Fruit fly (Drosophila melanogaster) whole organism, embryonic: Measurements from ENCODE around the gene CG12522.
A peak's percentile ranks its signal among the peaks of the same experiment; 100 is the strongest.

Source experiments
- Atf3 ChIP-seq: fragments of 200-800 bp; sonication (Bioruptor generic); optimal IDR thresholded peaks from 3 replicates; lab custom pipeline; 2016; ENCODE audit warnings: missing biosample characterization, missing genetic modification characterization
- B-H2 ChIP-seq: fragments of 200-800 bp; sonication (Bioruptor generic); optimal IDR thresholded peaks from 2 replicates; lab custom pipeline; 2018; ENCODE audit warnings: missing biosample characterization, mild to moderate bottlenecking, missing genetic modification characterization
- CG10431 ChIP-seq: fragments of 200-800 bp; sonication (Bioruptor generic); optimal IDR thresholded peaks from 3 replicates; lab custom pipeline; 2018; ENCODE audit warnings: missing biosample characterization, mild to moderate bottlenecking, missing genetic modification characterization
- CG10654 ChIP-seq: fragments of 200-800 bp; sonication (Bioruptor generic); optimal IDR thresholded peaks from 2 replicates; lab custom pipeline; 2016; ENCODE audit warnings: missing biosample characterization, missing genetic modification characterization
- CG11085 ChIP-seq: fragments of 200-800 bp; sonication (Bioruptor generic); IDR thresholded peaks from 2 replicates; pipeline ENCODE4 v1.3.6; 2022; ENCODE audit warnings: missing biosample characterization, missing genetic modification characterization
- CG12299 ChIP-seq: fragments of 200-800 bp; sonication (Bioruptor generic); optimal IDR thresholded peaks from 2 replicates; lab custom pipeline; 2018; ENCODE audit warnings: missing biosample characterization, mild to moderate bottlenecking, missing genetic modification characterization
- CG13424 ChIP-seq: fragments of 200-800 bp; sonication (Bioruptor generic); optimal IDR thresholded peaks from 2 replicates; lab custom pipeline; 2019; ENCODE audit warnings: missing biosample characterization, mild to moderate bottlenecking, missing genetic modification characterization, moderate library complexity
- CG15269 ChIP-seq: fragments of 200-800 bp; sonication (Bioruptor generic); optimal IDR thresholded peaks from 2 replicates; lab custom pipeline; 2018; ENCODE audit warnings: missing biosample characterization, mild to moderate bottlenecking, missing genetic modification characterization, moderate library complexity
- CG17359 ChIP-seq: fragments of 200-800 bp; sonication (Bioruptor generic); optimal IDR thresholded peaks from 3 replicates; lab custom pipeline; 2018; ENCODE audit warnings: missing biosample characterization, mild to moderate bottlenecking, missing genetic modification characterization, moderate library complexity
- CG17385 ChIP-seq: fragments of 200-800 bp; sonication (Bioruptor generic); optimal IDR thresholded peaks from 3 replicates; lab custom pipeline; 2018; ENCODE audit warnings: missing biosample characterization, mild to moderate bottlenecking, missing genetic modification characterization
- CG17802 ChIP-seq: fragments of 200-800 bp; sonication (Bioruptor generic); optimal IDR thresholded peaks from 2 replicates; lab custom pipeline; 2018; ENCODE audit warnings: missing biosample characterization, mild to moderate bottlenecking, missing genetic modification characterization, moderate library complexity
- CG2712 ChIP-seq: fragments of 200-800 bp; optimal IDR thresholded peaks from 3 replicates; lab custom pipeline; 2019; ENCODE audit warnings: missing biosample characterization, mild to moderate bottlenecking, missing genetic modification characterization, moderate library complexity
- CG2889 ChIP-seq: fragments of 200-800 bp; sonication (Bioruptor generic); IDR thresholded peaks from 3 replicates; pipeline ENCODE4 v1.3.6; 2022; ENCODE audit warnings: missing biosample characterization, missing genetic modification characterization
- CG30020 ChIP-seq: fragments of 200-800 bp; optimal IDR thresholded peaks from 2 replicates; lab custom pipeline; 2019; ENCODE audit warnings: missing biosample characterization, mild to moderate bottlenecking, missing genetic modification characterization, moderate library complexity
- CG32767 ChIP-seq: fragments of 200-800 bp; sonication (Bioruptor generic); IDR thresholded peaks from 2 replicates; pipeline ENCODE4 v1.3.6; 2022; ENCODE audit warnings: missing biosample characterization, missing genetic modification characterization
- CG4360 ChIP-seq: fragments of 200-800 bp; sonication (Bioruptor generic); IDR thresholded peaks from 2 replicates; pipeline ENCODE4 v1.3.6; 2022; ENCODE audit warnings: missing biosample characterization, missing genetic modification characterization
- CG4707 ChIP-seq: fragments of 200-800 bp; sonication (Bioruptor generic); optimal IDR thresholded peaks from 2 replicates; lab custom pipeline; 2018; ENCODE audit warnings: missing biosample characterization, mild to moderate bottlenecking, missing genetic modification characterization, moderate library complexity
- CG6791 ChIP-seq: fragments of 200-800 bp; sonication (Bioruptor generic); IDR thresholded peaks from 3 replicates; pipeline ENCODE4 v1.3.6; 2022; ENCODE audit warnings: missing biosample characterization, missing genetic modification characterization; ENCODE audit not compliant: partially characterized antibody
- CoRest ChIP-seq: fragments of 200-800 bp; sonication (Bioruptor generic); optimal IDR thresholded peaks from 3 replicates; lab custom pipeline; 2018; ENCODE audit warnings: missing biosample characterization, mild to moderate bottlenecking, missing genetic modification characterization, moderate library complexity
- Dip2 ChIP-seq: fragments of 200-800 bp; sonication (Bioruptor generic); IDR thresholded peaks from 2 replicates; pipeline ENCODE4 v1.3.6; 2022; ENCODE audit warnings: missing biosample characterization, missing genetic modification characterization
- Elba2 ChIP-seq: fragments of 200-800 bp; sonication (Bioruptor generic); optimal IDR thresholded peaks from 3 replicates; lab custom pipeline; 2016; ENCODE audit warnings: missing biosample characterization, missing genetic modification characterization
- Fer3 ChIP-seq: fragments of 200-800 bp; sonication (Bioruptor generic); optimal IDR thresholded peaks from 2 replicates; lab custom pipeline; 2018; ENCODE audit warnings: missing biosample characterization, mild to moderate bottlenecking, missing genetic modification characterization, moderate library complexity
- H2.0 ChIP-seq: fragments of 200-800 bp; sonication (Bioruptor generic); IDR thresholded peaks from 2 replicates; pipeline ENCODE4 v1.3.6; 2022; ENCODE audit warnings: missing biosample characterization, missing genetic modification characterization
- HLH54F ChIP-seq: fragments of 200-800 bp; sonication (Bioruptor generic); optimal IDR thresholded peaks from 3 replicates; lab custom pipeline; 2016; ENCODE audit warnings: missing biosample characterization, missing genetic modification characterization
- Hmr ChIP-seq: fragments of 200-800 bp; sonication (Bioruptor generic); optimal IDR thresholded peaks from 3 replicates; lab custom pipeline; 2017; ENCODE audit warnings: mild to moderate bottlenecking, missing biosample characterization, missing genetic modification reagents, missing genetic modification characterization
- MTF-1 ChIP-seq: fragments of 200-800 bp; sonication (Bioruptor generic); optimal IDR thresholded peaks from 2 replicates; lab custom pipeline; 2018; ENCODE audit warnings: missing biosample characterization, mild to moderate bottlenecking, missing genetic modification characterization, borderline replicate concordance
- Sox100B ChIP-seq: fragments of 200-800 bp; sonication (Bioruptor generic); optimal IDR thresholded peaks from 3 replicates; lab custom pipeline; 2018; ENCODE audit warnings: missing biosample characterization, mild to moderate bottlenecking, missing genetic modification characterization
- Sry-δ ChIP-seq: fragments of 200-800 bp; sonication (Bioruptor generic); optimal IDR thresholded peaks from 2 replicates; lab custom pipeline; 2016; ENCODE audit warnings: missing biosample characterization, missing genetic modification characterization
- Trl ChIP-seq, 3 experiments: fragments of >200 bp in 2 of 3; fragments of 200-800 bp in 1 of 3; sonication (Bioruptor generic) in 1 of 3; optimal IDR thresholded peaks; 2 replicates in 1 of 3; 3 replicates in 2 of 3; lab custom pipeline; 2016 to 2017; ENCODE audit warnings: missing biosample characterization in 1 of 3, missing genetic modification characterization in 1 of 3
- Xbp1 ChIP-seq: fragments of 200-800 bp; sonication (Bioruptor generic); optimal IDR thresholded peaks from 3 replicates; lab custom pipeline; 2016; ENCODE audit warnings: missing biosample characterization, mild to moderate bottlenecking, missing genetic modification characterization
- ap ChIP-seq: fragments of 200-800 bp; sonication (Bioruptor generic); IDR thresholded peaks from 2 replicates; pipeline ENCODE4 v1.3.6; 2022; ENCODE audit warnings: missing biosample characterization, missing genetic modification characterization
- bab2 ChIP-seq: fragments of 200-800 bp; sonication (Bioruptor generic); optimal IDR thresholded peaks from 2 replicates; lab custom pipeline; 2016; ENCODE audit warnings: missing biosample characterization, missing genetic modification characterization
- bbx ChIP-seq: fragments of 200-800 bp; sonication (Bioruptor generic); IDR thresholded peaks from 2 replicates; pipeline ENCODE4 v1.3.6; 2022; ENCODE audit warnings: missing biosample characterization, missing genetic modification characterization; ENCODE audit not compliant: partially characterized antibody
- bcd ChIP-seq: fragments of 200-800 bp; sonication (Bioruptor generic); optimal IDR thresholded peaks from 2 replicates; lab custom pipeline; 2017; ENCODE audit warnings: missing biosample characterization, mild to moderate bottlenecking, missing genetic modification characterization
- fd64A ChIP-seq: fragments of 200-800 bp; sonication (Bioruptor generic); optimal IDR thresholded peaks from 3 replicates; lab custom pipeline; 2018; ENCODE audit warnings: missing biosample characterization, mild to moderate bottlenecking, missing genetic modification characterization
- fru ChIP-seq: fragments of >200 bp; optimal IDR thresholded peaks from 2 replicates; lab custom pipeline; 2017
- ftz-f1 ChIP-seq: fragments of 200-800 bp; sonication (Bioruptor generic); optimal IDR thresholded peaks from 2 replicates; lab custom pipeline; 2016; ENCODE audit warnings: missing biosample characterization, missing genetic modification characterization
- gsb-n ChIP-seq: fragments of 200-800 bp; sonication (Bioruptor generic); optimal IDR thresholded peaks from 3 replicates; lab custom pipeline; 2018; ENCODE audit warnings: missing biosample characterization, mild to moderate bottlenecking, missing genetic modification characterization
- hth ChIP-seq: fragments of >200 bp; optimal IDR thresholded peaks from 2 replicates; lab custom pipeline; 2017; ENCODE audit warnings: inconsistent platforms
- jigr1 ChIP-seq: fragments of 200-800 bp; sonication (Bioruptor generic); IDR thresholded peaks from 3 replicates; pipeline ENCODE4 v1.3.6; 2022; ENCODE audit warnings: missing biosample characterization, missing genetic modification characterization
- jing ChIP-seq: fragments of 200-800 bp; sonication (Bioruptor generic); optimal IDR thresholded peaks from 2 replicates; lab custom pipeline; 2018; ENCODE audit warnings: missing biosample characterization, mild to moderate bottlenecking, missing genetic modification characterization
- kni ChIP-seq: fragments of 200-800 bp; sonication (Bioruptor generic); optimal IDR thresholded peaks from 3 replicates; lab custom pipeline; 2017; ENCODE audit warnings: mild to moderate bottlenecking, missing biosample characterization, missing genetic modification reagents, missing genetic modification characterization
- luna ChIP-seq: fragments of 200-800 bp; sonication (Bioruptor generic); optimal IDR thresholded peaks from 2 replicates; lab custom pipeline; 2016; ENCODE audit warnings: missing biosample characterization, missing genetic modification characterization
- nom ChIP-seq: fragments of 200-800 bp; sonication (Bioruptor generic); optimal IDR thresholded peaks from 2 replicates; lab custom pipeline; 2017; ENCODE audit warnings: missing biosample characterization, missing genetic modification characterization, mild to moderate bottlenecking, moderate library complexity, missing genetic modification reagents
- sc ChIP-seq, 3 experiments: fragments of >200 bp in 2 of 3; fragments of 200-800 bp in 1 of 3; sonication (Bioruptor generic) in 1 of 3; optimal IDR thresholded peaks; 2 replicates in 2 of 3; 3 replicates in 1 of 3; lab custom pipeline; 2017; ENCODE audit warnings: mild to moderate bottlenecking in 1 of 3, missing biosample characterization in 1 of 3, missing genetic modification characterization in 1 of 3, missing genetic modification reagents in 1 of 3
- toy ChIP-seq: fragments of 200-800 bp; sonication (Bioruptor generic); IDR thresholded peaks from 2 replicates; pipeline ENCODE4 v1.3.6; 2022; ENCODE audit warnings: missing biosample characterization, missing genetic modification characterization
- tx ChIP-seq: fragments of 200-800 bp; sonication (Bioruptor generic); optimal IDR thresholded peaks from 2 replicates; lab custom pipeline; 2016; ENCODE audit warnings: missing biosample characterization, missing genetic modification characterization
- vnd ChIP-seq: fragments of 200-800 bp; sonication (Bioruptor generic); IDR thresholded peaks from 3 replicates; pipeline ENCODE4 v1.3.6; 2022; ENCODE audit warnings: missing biosample characterization, missing genetic modification characterization; ENCODE audit not compliant: partially characterized antibody
- zen ChIP-seq: fragments of 200-800 bp; sonication (Bioruptor generic); optimal IDR thresholded peaks from 3 replicates; lab custom pipeline; 2018; ENCODE audit warnings: missing biosample characterization, mild to moderate bottlenecking, missing genetic modification characterization, moderate library complexity
- zfh1 ChIP-seq: fragments of 200-800 bp; sonication (Bioruptor generic); IDR thresholded peaks from 3 replicates; pipeline ENCODE4 v1.3.6; 2022; ENCODE audit warnings: missing biosample characterization, missing genetic modification characterization

Gene CG12522

DNA sequence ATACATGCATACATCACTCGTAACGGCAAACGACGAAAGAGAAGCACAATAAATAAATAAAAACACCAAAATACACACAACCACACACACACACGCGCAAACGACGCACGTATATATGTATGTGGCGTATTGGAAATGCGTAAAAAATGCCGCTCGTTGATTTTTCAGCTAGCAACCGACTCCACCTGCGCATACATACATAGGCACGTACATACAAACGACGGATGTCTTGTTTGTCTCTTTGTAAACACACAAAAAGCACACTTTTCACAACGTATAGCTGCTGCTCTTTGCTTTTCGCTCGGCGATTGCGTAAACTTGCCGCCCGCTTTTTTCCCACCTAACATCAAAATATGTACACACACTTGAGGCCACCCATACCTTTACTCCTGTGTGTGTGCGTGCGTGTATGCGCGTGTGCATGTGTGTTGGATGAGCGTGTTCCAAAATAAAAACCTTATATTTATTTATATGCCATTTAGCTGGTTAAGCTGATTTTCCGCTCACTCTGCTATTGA lies 11.9 kb downstream of the CG12522 start (continued):
- no peak for TF ChIP-seq Sry-δ (GFP tag; lab: Kevin White, UChicago)
- TF ChIP-seq fd64A (GFP tag; lab: Kevin White, UChicago), result peak; percentile 81
- TF ChIP-seq Atf3, result no peak
- no peak for TF ChIP-seq ftz-f1
- TF ChIP-seq toy (GFP tag; lab: Robert Waterston, UW), result no peak
- no peak for TF ChIP-seq CG2889 (GFP tag; lab: Robert Waterston, UW)
- TF ChIP-seq CG10654, result no peak
- no peak for TF ChIP-seq hth (lab: Kevin White, UChicago)
- no peak for TF ChIP-seq nom (GFP tag; lab: Kevin White, UChicago)
- TF ChIP-seq Xbp1 (GFP tag; lab: Kevin White, UChicago), result no peak
- no peak for TF ChIP-seq zen (tag; lab: Kevin White, UChicago)
- TF ChIP-seq luna, result no peak
- TF ChIP-seq Trl (optimal IDR thresholded peaks at IDR 0.05; lab: Kevin White, UChicago), result peak in 1 of 2 experiments; percentile 68
- TF ChIP-seq Trl (GFP tag; optimal IDR thresholded peaks at IDR 0.05; lab: Kevin White, UChicago), result no peak
- no peak for TF ChIP-seq bcd
- TF ChIP-seq Sox100B, result peak; percentile 10
- no peak for TF ChIP-seq HLH54F
- TF ChIP-seq jigr1 (GFP tag; lab: Robert Waterston, UW), result no peak
- TF ChIP-seq CG11085 (GFP tag; lab: Robert Waterston, UW), result no peak
- peak; percentile 5; the same call in 1 of the 2 replicates for TF ChIP-seq CG4360 (GFP tag; lab: Robert Waterston, UW)
- TF ChIP-seq bbx (GFP tag; lab: Robert Waterston, UW), result no peak
- TF ChIP-seq H2.0 (GFP tag; lab: Robert Waterston, UW), result no peak
- no peak for TF ChIP-seq gsb-n (tag; lab: Kevin White, UChicago)
- TF ChIP-seq B-H2 (GFP tag; lab: Kevin White, UChicago), result peak; percentile 54
- peak; percentile 40 for TF ChIP-seq CG17359 (tag; lab: Kevin White, UChicago)
- TF ChIP-seq CG10431, result peak; percentile 40
- TF ChIP-seq zfh1 (GFP tag; lab: Robert Waterston, UW), result 0 out of 3 replicates have a peak, but pooled peaks have one; percentile 18
- no peak for TF ChIP-seq CoRest (tag; lab: Kevin White, UChicago)
- TF ChIP-seq kni (GFP tag; lab: Kevin White, UChicago), result peak; percentile 95
- TF ChIP-seq tx (GFP tag; lab: Kevin White, UChicago), result no peak
- no peak for TF ChIP-seq CG32767 (GFP tag; lab: Robert Waterston, UW)
- TF ChIP-seq jing (GFP tag; lab: Kevin White, UChicago), result no peak
- no peak for TF ChIP-seq bab2 (GFP tag; lab: Kevin White, UChicago)
- TF ChIP-seq fru (lab: Kevin White, UChicago), result no peak
- TF ChIP-seq Fer3 (tag; lab: Kevin White, UChicago), result no peak
- TF ChIP-seq CG2712, result no peak
- peak; percentile 38 for TF ChIP-seq CG13424 (tag; lab: Kevin White, UChicago)
- TF ChIP-seq Hmr (GFP tag; lab: Kevin White, UChicago), result peak; percentile 74
- TF ChIP-seq CG30020 (tag; lab: Kevin White, UChicago), result no peak
- TF ChIP-seq CG15269 (tag; lab: Kevin White, UChicago), result no peak
- TF ChIP-seq MTF-1 (GFP tag; lab: Kevin White, UChicago), result peak; percentile 46
- TF ChIP-seq sc (optimal IDR thresholded peaks at IDR 0.05; lab: Kevin White, UChicago), result no peak
- peak; percentile 42 for TF ChIP-seq sc (GFP tag; optimal IDR thresholded peaks at IDR 0.05; lab: Kevin White, UChicago)
- TF ChIP-seq Dip2 (GFP tag; lab: Robert Waterston, UW), result no peak
- TF ChIP-seq CG4707 (GFP tag; lab: Kevin White, UChicago), result peak; percentile 3
- no peak for TF ChIP-seq CG6791 (GFP tag; lab: Robert Waterston, UW)
- no peak for TF ChIP-seq CG17802 (tag; lab: Kevin White, UChicago)
- TF ChIP-seq CG12299, result peak; percentile 66
- TF ChIP-seq ap (GFP tag; lab: Robert Waterston, UW), result no peak
- TF ChIP-seq CG17385 (GFP tag; lab: Kevin White, UChicago), result no peak
- TF ChIP-seq vnd (GFP tag; lab: Robert Waterston, UW), result no peak
- TF ChIP-seq Elba2 (GFP tag; lab: Kevin White, UChicago), result peak; percentile 51
